Worm (Caenorhabditis elegans): ENCODE results near the gene Y38E10A.14.

DNA sequence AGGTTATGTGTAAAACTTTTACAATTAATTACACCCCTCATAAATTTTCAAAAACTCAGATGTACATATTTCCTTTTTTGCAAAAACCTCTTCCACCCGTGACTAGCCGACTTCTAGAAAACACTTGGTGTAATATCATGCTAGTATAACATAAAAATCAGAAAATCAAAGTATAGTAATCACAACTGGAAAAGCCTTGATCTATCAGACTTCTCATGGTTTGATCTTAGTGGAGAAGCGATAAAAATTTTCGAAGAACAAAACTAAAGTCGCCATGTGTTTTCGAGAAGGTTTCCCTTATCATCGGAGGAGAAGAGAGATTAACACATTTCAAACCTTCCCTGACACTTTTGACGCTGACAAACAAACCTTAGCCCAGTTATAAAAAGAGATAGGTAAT is 4.2 kb upstream of the Y38E10A.14 start, which contains the start of gene nspe-5:
- TF ChIP-seq flt-1 (GFP tag; IDR thresholded peaks at IDR 0.05) (no peak), med-1 (GFP tag; optimal IDR thresholded peaks at IDR 0.05; ENCODE audit: insufficient read depth) (no peak), ztf-23 (GFP tag; IDR thresholded peaks at IDR 0.05) (no peak), klf-2 (GFP tag; conservative IDR thresholded peaks at IDR 0.05) (no peak), tab-1 (GFP tag; IDR thresholded peaks at IDR 0.05) (no peak), ztf-29 (GFP tag; IDR thresholded peaks at IDR 0.05) (no peak)
